Worm (Caenorhabditis elegans) whole organism, mixed stage, embryonic: Measurements from ENCODE around the gene F26A1.19.

Experiments
- lsy-2 ChIP-seq: fragments of 150-350 bp; optimal IDR thresholded peaks from 2 replicates; lab custom pipeline; 2014; ENCODE audit warnings: missing biosample characterization, missing genetic modification characterization
- unc-62 ChIP-seq: fragments of 150-350 bp; optimal IDR thresholded peaks from 2 replicates; lab custom pipeline; 2014; ENCODE audit warnings: missing biosample characterization, missing genetic modification reagents, missing genetic modification characterization

DNA sequence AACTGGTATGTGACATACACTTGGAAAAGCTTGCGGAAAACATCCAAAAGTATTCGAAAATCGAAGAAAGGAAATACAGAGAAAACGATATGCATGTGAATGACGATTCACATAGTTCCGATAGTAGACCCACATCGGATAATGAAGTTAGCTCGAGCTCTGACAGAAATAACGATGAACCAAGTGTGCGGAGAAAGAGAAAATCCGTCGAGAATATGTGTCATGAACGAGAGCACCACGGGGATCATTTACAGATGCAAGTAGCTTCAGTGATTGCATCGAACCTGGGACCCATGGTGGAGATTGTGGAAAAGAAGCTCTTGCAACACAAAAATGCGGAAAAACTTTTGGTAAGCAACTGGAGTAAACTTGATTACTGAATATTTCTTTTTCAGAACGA lies 19.5 kb downstream of the F26A1.19 start:
- TF ChIP-seq unc-62 (GFP tag; lab: Kevin White, UChicago) (no peak), lsy-2 (tag; lab: Kevin White, UChicago) (no peak)
